Fruit fly (Drosophila melanogaster) whole organism, prepupa: ENCODE results near the gene Mnn1.

Source experiments
- CG4318 ChIP-seq: fragments of 200-800 bp; sonication (Bioruptor generic); optimal IDR thresholded peaks from 3 replicates; lab custom pipeline; 2017; ENCODE audit warnings: missing biosample characterization, mild to moderate bottlenecking, missing genetic modification characterization
- Hr38 ChIP-seq: sonication (Bioruptor generic); optimal IDR thresholded peaks from 2 replicates; lab custom pipeline; 2016; ENCODE audit warnings: missing biosample characterization, missing genetic modification characterization
- Hr39 ChIP-seq: fragments of 200-800 bp; sonication (Bioruptor generic); optimal IDR thresholded peaks from 2 replicates; lab custom pipeline; 2016; ENCODE audit warnings: missing biosample characterization, missing genetic modification characterization
- OdsH ChIP-seq: fragments of 200-800 bp; sonication (Bioruptor generic); optimal IDR thresholded peaks from 3 replicates; lab custom pipeline; 2016; ENCODE audit warnings: missing biosample characterization, missing genetic modification characterization
- cyc ChIP-seq: fragments of 200-800 bp; sonication (Bioruptor generic); optimal IDR thresholded peaks from 3 replicates; lab custom pipeline; 2016; ENCODE audit warnings: missing biosample characterization, missing genetic modification characterization
- dac ChIP-seq: fragments of 200-800 bp; sonication (Bioruptor generic); optimal IDR thresholded peaks from 2 replicates; lab custom pipeline; 2017; ENCODE audit warnings: missing biosample characterization, mild to moderate bottlenecking, missing genetic modification characterization
- esn ChIP-seq: fragments of 200-800 bp; sonication (Bioruptor generic); optimal IDR thresholded peaks from 2 replicates; lab custom pipeline; 2016; ENCODE audit warnings: missing biosample characterization, mild to moderate bottlenecking, missing genetic modification characterization, moderate library complexity
- svp ChIP-seq: fragments of 200-800 bp; sonication (Bioruptor generic); peaks from one replicate; lab custom pipeline; 2016; ENCODE audit warnings: missing biosample characterization, missing genetic modification characterization

dm6 chr2L:7084410-7084809 lies 28.3 kb downstream of the Mnn1 start, which contains the start of gene Pvf2:
- TF ChIP-seq dac (GFP tag; lab: Kevin White, UChicago), result no peak
- no peak for TF ChIP-seq Hr39 (GFP tag; lab: Kevin White, UChicago)
- no peak for TF ChIP-seq cyc (GFP tag; lab: Kevin White, UChicago)
- no peak for TF ChIP-seq Hr38 (GFP tag; lab: Kevin White, UChicago)
- no peak for TF ChIP-seq OdsH (GFP tag; lab: Kevin White, UChicago)
- TF ChIP-seq CG4318 (GFP tag; lab: Kevin White, UChicago), result no peak
- no peak for TF ChIP-seq esn (GFP tag; lab: Kevin White, UChicago)
- peak; percentile 34 for TF ChIP-seq svp (GFP tag; lab: Kevin White, UChicago)
